Fruit fly (Drosophila melanogaster): Measurements from ENCODE around the gene CG8677.

- TF ChIP-seq GATAd (GFP tag; optimal IDR thresholded peaks at IDR 0.05) (no peak), psq (GFP tag; optimal IDR thresholded peaks at IDR 0.05) (peak; percentile 99), Dif (GFP tag; optimal IDR thresholded peaks at IDR 0.05; ENCODE audit: partially characterized antibody) (peak; percentile 86), foxo (GFP tag; optimal IDR thresholded peaks at IDR 0.05) (peak in 1 of 2 experiments; percentile 64), Hr78 (GFP tag; optimal IDR thresholded peaks at IDR 0.05) (no peak), br (GFP tag; optimal IDR thresholded peaks at IDR 0.05) (no peak), sv (GFP tag; optimal IDR thresholded peaks at IDR 0.05) (no peak), dmrt93B (GFP tag; optimal IDR thresholded peaks at IDR 0.05) (no peak), brk (GFP tag; optimal IDR thresholded peaks at IDR 0.05) (no peak), pan (optimal IDR thresholded peaks at IDR 0.05) (no peak), CrebA (GFP tag; optimal IDR thresholded peaks at IDR 0.05; ENCODE audit: borderline replicate concordance) (no peak), OdsH (GFP tag; optimal IDR thresholded peaks at IDR 0.05) (no peak), fru (GFP tag; optimal IDR thresholded peaks at IDR 0.05) (no peak)
Observed at dm6 chr2L:21237748-21238459, 16.8 kb downstream of the CG8677 start.
